Fruit fly (Drosophila melanogaster) whole organism, prepupa: ENCODE measurements around the gene barc.

Experiments used
- Blimp-1 ChIP-seq: fragments of 200-800 bp; sonication (Bioruptor generic); optimal IDR thresholded peaks from 3 replicates; lab custom pipeline; 2017; ENCODE audit warnings: missing biosample characterization, missing genetic modification characterization, mild to moderate bottlenecking, moderate library complexity, missing genetic modification reagents
- CG10631 ChIP-seq: fragments of 200-800 bp; sonication (Bioruptor generic); optimal IDR thresholded peaks from 2 replicates; lab custom pipeline; 2016; ENCODE audit warnings: missing biosample characterization, missing genetic modification characterization
- CG10669 ChIP-seq: fragments of 200-800 bp; sonication (Bioruptor generic); optimal IDR thresholded peaks from 3 replicates; lab custom pipeline; 2018; ENCODE audit warnings: missing biosample characterization, mild to moderate bottlenecking, missing genetic modification characterization, moderate library complexity
- CG11902 ChIP-seq: fragments of 200-800 bp; sonication (Bioruptor generic); optimal IDR thresholded peaks from 3 replicates; lab custom pipeline; 2016; ENCODE audit warnings: missing biosample characterization, missing genetic modification characterization
- CG15336 ChIP-seq: fragments of 200-800 bp; sonication (Bioruptor generic); IDR thresholded peaks from 2 replicates; pipeline ENCODE4 v1.3.6; 2022; ENCODE audit warnings: missing biosample characterization, missing genetic modification characterization
- CG1621 ChIP-seq: fragments of 200-800 bp; sonication (Bioruptor generic); optimal IDR thresholded peaks from 3 replicates; lab custom pipeline; 2018; ENCODE audit warnings: missing biosample characterization, mild to moderate bottlenecking, missing genetic modification characterization
- CG16779 ChIP-seq: fragments of 200-800 bp; sonication (Bioruptor generic); optimal IDR thresholded peaks from 3 replicates; lab custom pipeline; 2017; ENCODE audit warnings: missing biosample characterization, mild to moderate bottlenecking, missing genetic modification characterization
- CG34406 ChIP-seq: fragments of 200-800 bp; sonication (Bioruptor generic); optimal IDR thresholded peaks from 3 replicates; lab custom pipeline; 2016; ENCODE audit warnings: missing biosample characterization, missing genetic modification characterization
- CG3919 ChIP-seq: fragments of 200-800 bp; sonication (Bioruptor generic); optimal IDR thresholded peaks from 3 replicates; lab custom pipeline; 2016; ENCODE audit warnings: missing biosample characterization, missing genetic modification characterization
- CG4318 ChIP-seq: fragments of 200-800 bp; sonication (Bioruptor generic); optimal IDR thresholded peaks from 3 replicates; lab custom pipeline; 2017; ENCODE audit warnings: missing biosample characterization, mild to moderate bottlenecking, missing genetic modification characterization
- CG6163 ChIP-seq: fragments of 200-800 bp; sonication (Bioruptor generic); IDR thresholded peaks from 3 replicates; pipeline ENCODE4 v1.3.6; 2022; ENCODE audit warnings: missing biosample characterization, missing genetic modification characterization
- CG6276 ChIP-seq: fragments of 200-800 bp; sonication (Bioruptor generic); optimal IDR thresholded peaks from 2 replicates; lab custom pipeline; 2017; ENCODE audit warnings: missing biosample characterization, mild to moderate bottlenecking, missing genetic modification characterization
- CG6854 ChIP-seq: fragments of 200-800 bp; sonication (Bioruptor generic); optimal IDR thresholded peaks from 2 replicates; lab custom pipeline; 2017; ENCODE audit warnings: missing biosample characterization, mild to moderate bottlenecking, missing genetic modification characterization
- CG7368 ChIP-seq: fragments of 200-800 bp; sonication (Bioruptor generic); optimal IDR thresholded peaks from 3 replicates; lab custom pipeline; 2016; ENCODE audit warnings: missing biosample characterization, missing genetic modification characterization
- CG8319 ChIP-seq: fragments of 200-800 bp; sonication (Bioruptor generic); optimal IDR thresholded peaks from 3 replicates; lab custom pipeline; 2016; ENCODE audit warnings: missing biosample characterization, missing genetic modification characterization
- Eip78C ChIP-seq: fragments of 200-800 bp; sonication (Bioruptor generic); peaks from one replicate; lab custom pipeline; 2016; ENCODE audit warnings: missing biosample characterization, missing genetic modification characterization
- Hr38 ChIP-seq: sonication (Bioruptor generic); optimal IDR thresholded peaks from 2 replicates; lab custom pipeline; 2016; ENCODE audit warnings: missing biosample characterization, missing genetic modification characterization
- Hr4 ChIP-seq: fragments of 200-800 bp; sonication (Bioruptor generic); optimal IDR thresholded peaks from 3 replicates; lab custom pipeline; 2016; ENCODE audit warnings: missing biosample characterization, missing genetic modification characterization
- Lpt ChIP-seq: fragments of 200-800 bp; sonication (Bioruptor generic); optimal IDR thresholded peaks from 3 replicates; lab custom pipeline; 2016; ENCODE audit warnings: missing biosample characterization, missing genetic modification characterization
- OdsH ChIP-seq: fragments of 200-800 bp; sonication (Bioruptor generic); optimal IDR thresholded peaks from 3 replicates; lab custom pipeline; 2016; ENCODE audit warnings: missing biosample characterization, missing genetic modification characterization
- Smox ChIP-seq: fragments of 200-800 bp; sonication (Bioruptor generic); optimal IDR thresholded peaks from 3 replicates; lab custom pipeline; 2016; ENCODE audit warnings: missing biosample characterization, missing genetic modification characterization
- Sox15 ChIP-seq: fragments of 200-800 bp; sonication (Bioruptor generic); optimal IDR thresholded peaks from 3 replicates; lab custom pipeline; 2016; ENCODE audit warnings: missing biosample characterization, missing genetic modification characterization
- achi ChIP-seq: fragments of 200-800 bp; sonication (Bioruptor generic); optimal IDR thresholded peaks from 3 replicates; lab custom pipeline; 2016; ENCODE audit warnings: missing biosample characterization, missing genetic modification characterization
- acj6 ChIP-seq: fragments of 200-800 bp; sonication (Bioruptor generic); optimal IDR thresholded peaks from 3 replicates; lab custom pipeline; 2016; ENCODE audit warnings: missing biosample characterization, missing genetic modification characterization
- dac ChIP-seq: fragments of 200-800 bp; sonication (Bioruptor generic); optimal IDR thresholded peaks from 2 replicates; lab custom pipeline; 2017; ENCODE audit warnings: missing biosample characterization, mild to moderate bottlenecking, missing genetic modification characterization
- esn ChIP-seq: fragments of 200-800 bp; sonication (Bioruptor generic); optimal IDR thresholded peaks from 2 replicates; lab custom pipeline; 2016; ENCODE audit warnings: missing biosample characterization, mild to moderate bottlenecking, missing genetic modification characterization, moderate library complexity
- fd59A ChIP-seq: fragments of 200-800 bp; sonication (Bioruptor generic); optimal IDR thresholded peaks from 2 replicates; lab custom pipeline; 2017; ENCODE audit warnings: missing biosample characterization, mild to moderate bottlenecking, missing genetic modification characterization, missing genetic modification reagents
- fd85E ChIP-seq: fragments of 200-800 bp; sonication (Bioruptor generic); optimal IDR thresholded peaks from 3 replicates; lab custom pipeline; 2016; ENCODE audit warnings: missing biosample characterization, missing genetic modification characterization
- fkh ChIP-seq: fragments of 200-800 bp; sonication (Bioruptor generic); optimal IDR thresholded peaks from 3 replicates; lab custom pipeline; 2017; ENCODE audit warnings: missing biosample characterization, mild to moderate bottlenecking, missing genetic modification characterization, moderate library complexity
- salr ChIP-seq, 2 experiments: fragments of 200-800 bp; sonication (Bioruptor generic); optimal IDR thresholded peaks; 3 replicates each; lab custom pipeline; 2016 to 2018; ENCODE audit warnings: missing biosample characterization in 2 of 2, missing genetic modification characterization in 2 of 2, mild to moderate bottlenecking in 1 of 2
- spab ChIP-seq: fragments of 200-800 bp; sonication (Bioruptor generic); optimal IDR thresholded peaks from 2 replicates; lab custom pipeline; 2017; ENCODE audit warnings: missing biosample characterization, mild to moderate bottlenecking, missing genetic modification characterization, missing genetic modification reagents
- topi ChIP-seq: fragments of 200-800 bp; sonication (Bioruptor generic); optimal IDR thresholded peaks from 3 replicates; lab custom pipeline; 2016; ENCODE audit warnings: missing biosample characterization, missing genetic modification characterization

Gene barc

dm6 chr3L:21444719-21445118 lies 11.8 kb upstream of the barc start, which contains the start of gene Alp1:
TSS of gene Alp1 (minus strand) at chr3L:21444819.
- no peak for TF ChIP-seq CG4318 (GFP tag; lab: Kevin White, UChicago)
- no peak for TF ChIP-seq CG11902 (GFP tag; lab: Kevin White, UChicago)
- no peak for TF ChIP-seq topi (GFP tag; lab: Kevin White, UChicago)
- TF ChIP-seq CG8319 (GFP tag; lab: Kevin White, UChicago): no peak
- TF ChIP-seq CG6854: no peak
- no peak for TF ChIP-seq Sox15
- TF ChIP-seq acj6 (GFP tag; lab: Kevin White, UChicago): no peak

- TF ChIP-seq fkh (GFP tag; lab: Kevin White, UChicago): no peak
- TF ChIP-seq CG16779 (tag; lab: Kevin White, UChicago): no peak
- no peak for TF ChIP-seq Eip78C (GFP tag; lab: Kevin White, UChicago)
- no peak for TF ChIP-seq fd59A (GFP tag; lab: Kevin White, UChicago)
- TF ChIP-seq CG1621 (tag; lab: Kevin White, UChicago): no peak
- TF ChIP-seq CG6276 (GFP tag; lab: Kevin White, UChicago): no peak
- TF ChIP-seq fd85E: no peak
These were observed 8.4 kb upstream of the barc start, which contains the start of gene CG5664 for dm6 chr3L:21441216-21441813. TSS of gene CG5664 (minus strand) at chr3L:21441363.

DNA sequence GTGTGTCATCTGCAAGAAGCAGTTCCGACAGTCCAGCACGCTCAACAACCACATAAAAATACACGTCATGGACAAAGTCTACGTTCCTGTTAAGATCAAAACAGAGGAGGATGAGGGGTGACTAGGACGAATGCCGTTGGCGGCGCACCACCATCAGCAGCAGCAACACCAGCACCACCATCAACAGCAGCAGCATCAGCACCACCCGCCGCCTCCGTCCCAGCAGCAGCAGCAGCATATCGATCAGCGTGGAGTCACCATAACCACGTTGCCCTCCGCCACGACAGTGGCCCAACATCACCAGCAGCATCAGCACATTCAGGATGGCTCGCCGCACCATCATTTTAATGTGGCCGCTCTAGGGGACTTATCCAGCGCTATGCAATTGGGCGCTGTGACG lies 3.2 kb upstream of the barc start:
- TF ChIP-seq Hr38 (GFP tag; lab: Kevin White, UChicago): no peak
- TF ChIP-seq CG10669 (GFP tag; lab: Kevin White, UChicago): no peak
- no peak for TF ChIP-seq spab

- TF ChIP-seq Lpt (GFP tag; lab: Kevin White, UChicago) (no peak), CG34406 (GFP tag; lab: Kevin White, UChicago) (no peak), salr (GFP tag; optimal IDR thresholded peaks at IDR 0.05; lab: Kevin White, UChicago) (no peak), CG10669 (GFP tag; lab: Kevin White, UChicago) (no peak), Smox (no peak), CG15336 (GFP tag; lab: Robert Waterston, UW) (peak; percentile 14; the same call in 1 of the 2 replicates), topi (GFP tag; lab: Kevin White, UChicago) (no peak), CG11902 (GFP tag; lab: Kevin White, UChicago) (no peak), CG16779 (tag; lab: Kevin White, UChicago) (no peak), Hr4 (GFP tag; lab: Kevin White, UChicago) (no peak), CG7368 (GFP tag; lab: Kevin White, UChicago) (no peak), dac (no peak), CG6276 (GFP tag; lab: Kevin White, UChicago) (no peak), Blimp-1 (GFP tag; lab: Kevin White, UChicago) (peak; percentile 45)
- TF ChIP-seq, all 60 proteins: peak for 2
These were observed 930 bp upstream of the barc start for dm6 chr3L:21433744-21434384.

dm6 chr3L:21427490-21427889 lies 5.4 kb downstream of the barc start, which contains the start of gene CG33288:
TSS of gene CG33288 (plus strand) at chr3L:21427790.
- no peak for TF ChIP-seq CG10631 (GFP tag; lab: Kevin White, UChicago)
- TF ChIP-seq CG6163 (GFP tag; lab: Robert Waterston, UW): no peak
- no peak for TF ChIP-seq achi
- no peak for TF ChIP-seq OdsH (GFP tag; lab: Kevin White, UChicago)
- no peak for TF ChIP-seq CG3919
- TF ChIP-seq Blimp-1 (GFP tag; lab: Kevin White, UChicago): no peak
- no peak for TF ChIP-seq salr (GFP tag; optimal IDR thresholded peaks at IDR 0.05; lab: Kevin White, UChicago)
- no peak for TF ChIP-seq CG1621 (tag; lab: Kevin White, UChicago)
- TF ChIP-seq CG6854: no peak
- TF ChIP-seq esn (GFP tag; lab: Kevin White, UChicago): no peak
- TF ChIP-seq CG8319 (GFP tag; lab: Kevin White, UChicago): no peak
